Worm (Caenorhabditis elegans) whole organism, L2 larva: ENCODE results near the gene B0457.6.
A peak's percentile ranks its signal among the peaks of the same experiment; 100 is the strongest.

Experiments
- C34F6.9 ChIP-seq: fragments of 150-350 bp; optimal IDR thresholded peaks from 2 replicates; lab custom pipeline; 2014; ENCODE audit warnings: missing biosample characterization, missing genetic modification characterization
- ceh-16 ChIP-seq: fragments of 150-350 bp; optimal IDR thresholded peaks from 2 replicates; lab custom pipeline; 2014; ENCODE audit warnings: missing biosample characterization, missing genetic modification characterization
- crh-2 ChIP-seq: sonication (generic microtip); optimal IDR thresholded peaks from 2 replicates; lab custom pipeline; 2017; ENCODE audit warnings: missing biosample characterization, missing genetic modification characterization
- unc-55 ChIP-seq: fragments of 150-350 bp; sonication (generic microtip); optimal IDR thresholded peaks from 3 replicates; lab custom pipeline; 2014; ENCODE audit warnings: missing biosample characterization, missing genetic modification reagents, missing genetic modification characterization

Gene B0457.6

DNA sequence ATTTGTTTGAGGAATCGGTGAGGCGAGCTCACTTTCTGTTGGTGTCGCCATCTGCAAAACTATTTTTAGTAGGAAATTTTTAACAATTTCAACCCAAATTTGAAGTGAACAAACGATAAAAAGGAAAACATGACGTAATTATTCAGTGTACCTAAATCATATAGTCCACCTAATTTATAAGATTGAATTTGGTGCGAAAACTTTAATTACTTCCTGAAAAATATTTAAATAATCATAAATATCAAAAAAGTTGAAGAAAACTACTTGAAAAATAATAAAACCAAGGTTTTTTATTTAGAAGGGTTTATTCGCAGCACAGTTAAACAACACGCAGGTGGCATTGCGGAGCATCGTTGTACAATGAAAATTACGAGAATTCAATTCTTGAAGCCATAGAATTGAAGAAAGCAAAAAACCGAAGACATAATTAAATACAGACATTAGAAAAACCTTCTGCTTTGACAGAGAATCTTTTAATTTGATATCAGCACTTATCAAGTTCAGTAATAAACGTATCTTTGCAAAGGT, 51.4 kb downstream of the B0457.6 start, which contains the start of gene tomm-40:
Gene tomm-40 (minus strand): TSS at position 51 of the 528 bp plus-strand sequence.
- TF ChIP-seq ceh-16 (tag; lab: Kevin White, UChicago) = no peak
- TF ChIP-seq crh-2 (tag; lab: Kevin White, UChicago) = no peak
- TF ChIP-seq C34F6.9 (tag; lab: Kevin White, UChicago) = peak; percentile 39
- peak; percentile 37 for TF ChIP-seq unc-55 (GFP tag; lab: Kevin White, UChicago)
- TF ChIP-seq, all 48 proteins: peak for 2
